Fruit fly (Drosophila melanogaster): ENCODE results near the gene Hers.
A peak's percentile ranks its signal among the peaks of the same experiment; 100 is the strongest.

Hers gene

dm6 chrX:19876836-19877468 is 11.0 kb downstream of the Hers start (continued):
- TF ChIP-seq Ada2b (GFP tag; IDR thresholded peaks at IDR 0.05) (0 out of 2 replicates have a peak, but pooled peaks have one; percentile 6), CG14050 (GFP tag; IDR thresholded peaks at IDR 0.05) (no peak), schlank (tag; optimal IDR thresholded peaks at IDR 0.05) (no peak), Hr39 (optimal IDR thresholded peaks at IDR 0.05) (no peak), Trl (optimal IDR thresholded peaks at IDR 0.05) (peak; percentile 38 to 53), Trl (GFP tag; optimal IDR thresholded peaks at IDR 0.05) (no peak), CG32767 (GFP tag; IDR thresholded peaks at IDR 0.05) (peak; percentile 24; the same call in 1 of the 2 replicates), CG2712 (tag; optimal IDR thresholded peaks at IDR 0.05) (peak; percentile 37), gem (tag; optimal IDR thresholded peaks at IDR 0.05) (peak; percentile 63), grau (tag; optimal IDR thresholded peaks at IDR 0.05) (peak; percentile 30), CG2678 (tag; optimal IDR thresholded peaks at IDR 0.05) (peak; percentile 47), Sox100B (GFP tag; optimal IDR thresholded peaks at IDR 0.05) (peak; percentile 54), Fer1 (GFP tag; optimal IDR thresholded peaks at IDR 0.05) (no peak), CG8388 (GFP tag; optimal IDR thresholded peaks at IDR 0.05) (peak; percentile 33), CG7839 (tag; optimal IDR thresholded peaks at IDR 0.05) (peak; percentile 28), PHDP (tag; optimal IDR thresholded peaks at IDR 0.05) (peak; percentile 26), Eip74EF (GFP tag; optimal IDR thresholded peaks at IDR 0.05) (peak in 1 of 2 experiments; percentile 7), maf-S (GFP tag; optimal IDR thresholded peaks at IDR 0.05) (no peak), Doc2 (GFP tag; IDR thresholded peaks at IDR 0.05) (no peak), jing (GFP tag; optimal IDR thresholded peaks at IDR 0.05) (no peak), gsb-n (tag; optimal IDR thresholded peaks at IDR 0.05) (no peak), CG17359 (tag; optimal IDR thresholded peaks at IDR 0.05) (peak; percentile 20), Elba2 (GFP tag; optimal IDR thresholded peaks at IDR 0.05) (no peak), CG13775 (GFP tag; optimal IDR thresholded peaks at IDR 0.05) (peak; percentile 6), Scr (GFP tag; IDR thresholded peaks at IDR 0.05; ENCODE audit: partially characterized antibody) (no peak), CG1529 (GFP tag; optimal IDR thresholded peaks at IDR 0.05) (peak; percentile 29), Med (GFP tag) (peak; percentile 42), Sox102F (GFP tag; optimal IDR thresholded peaks at IDR 0.05) (peak; percentile 49), fd96Cb (tag; optimal IDR thresholded peaks at IDR 0.05) (peak; percentile 45), Chrac-16 (GFP tag; optimal IDR thresholded peaks at IDR 0.05) (peak; percentile 2), CG1602 (GFP tag; optimal IDR thresholded peaks at IDR 0.05) (peak; percentile 19), Xrp1 (GFP tag; IDR thresholded peaks at IDR 0.05) (peak; percentile 41; the same call in 1 of the 2 replicates), CG12391 (tag; optimal IDR thresholded peaks at IDR 0.05) (peak; percentile 30), al (GFP tag; IDR thresholded peaks at IDR 0.05) (no peak), D (optimal IDR thresholded peaks at IDR 0.05) (no peak), D (GFP tag; optimal IDR thresholded peaks at IDR 0.05) (peak; percentile 23), Blimp-1 (GFP tag; optimal IDR thresholded peaks at IDR 0.05) (peak; percentile 40), CG4617 (GFP tag; optimal IDR thresholded peaks at IDR 0.05; ENCODE audit: borderline replicate concordance) (no peak), tap (tag; optimal IDR thresholded peaks at IDR 0.05) (no peak), nom (GFP tag; optimal IDR thresholded peaks at IDR 0.05) (peak; percentile 57), CG6689 (GFP tag; IDR thresholded peaks at IDR 0.05) (0 out of 2 replicates have a peak, but pooled peaks have one; percentile 10), NFAT (GFP tag; IDR thresholded peaks at IDR 0.05) (no peak), nau (GFP tag; optimal IDR thresholded peaks at IDR 0.05) (peak; percentile 12), CG17385 (GFP tag; optimal IDR thresholded peaks at IDR 0.05) (no peak), Ssrp (tag; optimal IDR thresholded peaks at IDR 0.05) (peak; percentile 39), CG10979 (tag; optimal IDR thresholded peaks at IDR 0.05) (peak; percentile 53), Xbp1 (GFP tag; optimal IDR thresholded peaks at IDR 0.05) (peak; percentile 7), CG8924 (tag; optimal IDR thresholded peaks at IDR 0.05) (peak; percentile 21), nmo (GFP tag; optimal IDR thresholded peaks at IDR 0.05) (peak; percentile 60), CG9437 (GFP tag; optimal IDR thresholded peaks at IDR 0.05) (peak; percentile 45)
